Worm (Caenorhabditis elegans) whole organism, midembryonic: Measurements from ENCODE around the gene T13C2.2.

Source experiments
- T22C8.4 ChIP-seq: fragments of 200-800 bp; sonication (Bioruptor generic); IDR thresholded peaks from 2 replicates; pipeline ENCODE4 v1.3.6; 2022; ENCODE audit warnings: missing genetic modification characterization, missing compliant biosample characterization
- cog-1 ChIP-seq: sonication (generic microtip); optimal IDR thresholded peaks from 2 replicates; lab custom pipeline; 2016; ENCODE audit warnings: missing genetic modification characterization, missing compliant biosample characterization
- flt-1 ChIP-seq: fragments of 200-800 bp; sonication (Bioruptor generic); IDR thresholded peaks from 2 replicates; pipeline ENCODE4 v1.3.6; 2022; ENCODE audit warnings: missing genetic modification characterization, missing compliant biosample characterization
- klf-2 ChIP-seq: fragments of 200-800 bp; sonication (Bioruptor generic); conservative IDR thresholded peaks from 2 replicates; pipeline ENCODE4 v1.3.6; 2022; ENCODE audit warnings: missing genetic modification reagents, missing genetic modification characterization, missing compliant biosample characterization
- med-1 ChIP-seq: sonication (generic microtip); optimal IDR thresholded peaks from 2 replicates; lab custom pipeline; 2017; ENCODE audit warnings: missing genetic modification characterization, mild to moderate bottlenecking, missing compliant biosample characterization, antibody characterized with exemption, missing genetic modification reagents; ENCODE audit not compliant: insufficient read depth
- ref-1 ChIP-seq: fragments of 200-800 bp; sonication (Bioruptor generic); conservative IDR thresholded peaks from 2 replicates; pipeline ENCODE4 v1.3.6; 2022; ENCODE audit warnings: missing genetic modification reagents, missing genetic modification characterization, missing compliant biosample characterization
- tab-1 ChIP-seq: fragments of 200-800 bp; sonication (Bioruptor generic); IDR thresholded peaks from 2 replicates; pipeline ENCODE4 v1.3.6; 2022; ENCODE audit warnings: missing genetic modification characterization, missing compliant biosample characterization
- ztf-23 ChIP-seq: fragments of 200-800 bp; sonication (Bioruptor generic); IDR thresholded peaks from 2 replicates; pipeline ENCODE4 v1.3.6; 2022; ENCODE audit warnings: missing genetic modification reagents, missing genetic modification characterization, missing compliant biosample characterization
- ztf-29 ChIP-seq: fragments of 200-800 bp; sonication (Bioruptor generic); IDR thresholded peaks from 2 replicates; pipeline ENCODE4 v1.3.6; 2022; ENCODE audit warnings: missing genetic modification reagents, missing genetic modification characterization, missing compliant biosample characterization

Gene T13C2.2

DNA sequence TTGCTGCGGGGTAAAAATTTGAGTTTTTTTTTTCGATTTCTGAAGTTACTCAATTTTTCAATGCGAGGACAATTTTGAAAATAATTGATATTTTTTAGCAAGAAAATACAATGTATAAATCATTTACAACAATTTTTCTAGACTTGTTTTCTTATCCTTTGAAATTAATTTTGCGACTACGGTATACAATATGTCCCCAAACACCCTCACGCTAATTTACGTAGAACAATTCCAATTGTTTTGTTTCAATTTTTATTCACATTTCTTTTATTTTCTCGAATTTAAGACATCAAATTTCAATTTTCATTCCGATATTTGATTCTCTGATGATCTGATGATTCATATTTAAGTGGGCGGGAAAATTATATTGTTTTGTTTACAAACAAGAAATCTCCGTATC is 10.0 kb upstream of the T13C2.2 start:
- TF ChIP-seq cog-1 (tag; lab: Kevin White, UChicago) (no peak), T22C8.4 (no peak), ztf-29 (GFP tag; lab: Robert Waterston, UW) (no peak), med-1 (GFP tag; lab: Kevin White, UChicago) (no peak), ztf-23 (GFP tag; lab: Robert Waterston, UW) (no peak)

DNA sequence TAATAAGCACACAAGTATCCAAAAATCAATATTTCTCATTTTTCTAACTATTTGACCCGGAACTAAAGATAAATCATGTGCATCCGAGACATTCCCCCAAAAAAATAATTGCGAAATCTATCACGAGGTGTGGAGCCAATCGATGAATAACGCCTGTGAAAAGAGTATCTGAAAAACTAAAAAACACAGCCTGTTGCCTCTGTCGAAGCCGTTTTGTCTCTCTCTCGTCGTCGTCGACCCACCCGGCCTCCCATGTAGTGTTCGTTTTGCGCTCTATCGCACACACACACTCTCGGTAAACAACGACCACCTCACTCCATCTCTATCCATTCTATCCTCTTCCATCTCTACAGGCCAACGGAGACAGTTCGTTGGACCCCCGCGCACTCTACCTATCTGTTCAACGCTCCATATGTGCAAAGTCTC is 9.2 kb upstream of the T13C2.2 start:
- TF ChIP-seq klf-2 (GFP tag; lab: Robert Waterston, UW) (no peak), med-1 (GFP tag; lab: Kevin White, UChicago) (no peak), ztf-23 (GFP tag; lab: Robert Waterston, UW) (no peak), tab-1 (GFP tag; lab: Robert Waterston, UW) (no peak), cog-1 (tag; lab: Kevin White, UChicago) (no peak), T22C8.4 (no peak), ztf-29 (GFP tag; lab: Robert Waterston, UW) (no peak), flt-1 (no peak), ref-1 (GFP tag; lab: Robert Waterston, UW) (no peak)

DNA sequence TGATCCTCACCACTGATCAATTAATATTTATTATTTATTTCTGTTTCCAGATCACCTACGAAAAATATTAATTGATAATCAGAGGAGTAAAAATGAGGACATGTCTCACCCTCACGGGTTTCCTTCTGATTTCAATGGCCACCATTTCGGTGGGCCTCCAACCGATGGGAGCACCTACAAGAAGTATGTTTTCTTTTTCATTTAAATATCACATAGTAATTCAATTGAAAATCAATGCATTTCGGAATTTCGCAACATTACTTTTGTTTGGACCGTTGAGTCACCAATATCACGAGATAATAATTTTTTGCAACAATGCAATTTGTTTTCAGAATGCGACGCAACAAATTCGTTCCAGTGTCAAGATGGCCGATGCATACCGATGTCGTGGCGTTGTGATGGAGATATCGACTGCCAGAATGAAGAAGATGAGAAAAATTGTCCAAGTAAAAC is 8.6 kb upstream of the T13C2.2 start, which contains the start of gene gldi-2:
gldi-2 (plus strand) TSS at position 51 of the 453 bp plus-strand sequence.
- TF ChIP-seq klf-2 (GFP tag; lab: Robert Waterston, UW) (no peak), T22C8.4 (no peak), ref-1 (GFP tag; lab: Robert Waterston, UW) (no peak), med-1 (GFP tag; lab: Kevin White, UChicago) (no peak), ztf-23 (GFP tag; lab: Robert Waterston, UW) (no peak), flt-1 (no peak), ztf-29 (GFP tag; lab: Robert Waterston, UW) (no peak), tab-1 (GFP tag; lab: Robert Waterston, UW) (no peak), cog-1 (tag; lab: Kevin White, UChicago) (no peak)

DNA sequence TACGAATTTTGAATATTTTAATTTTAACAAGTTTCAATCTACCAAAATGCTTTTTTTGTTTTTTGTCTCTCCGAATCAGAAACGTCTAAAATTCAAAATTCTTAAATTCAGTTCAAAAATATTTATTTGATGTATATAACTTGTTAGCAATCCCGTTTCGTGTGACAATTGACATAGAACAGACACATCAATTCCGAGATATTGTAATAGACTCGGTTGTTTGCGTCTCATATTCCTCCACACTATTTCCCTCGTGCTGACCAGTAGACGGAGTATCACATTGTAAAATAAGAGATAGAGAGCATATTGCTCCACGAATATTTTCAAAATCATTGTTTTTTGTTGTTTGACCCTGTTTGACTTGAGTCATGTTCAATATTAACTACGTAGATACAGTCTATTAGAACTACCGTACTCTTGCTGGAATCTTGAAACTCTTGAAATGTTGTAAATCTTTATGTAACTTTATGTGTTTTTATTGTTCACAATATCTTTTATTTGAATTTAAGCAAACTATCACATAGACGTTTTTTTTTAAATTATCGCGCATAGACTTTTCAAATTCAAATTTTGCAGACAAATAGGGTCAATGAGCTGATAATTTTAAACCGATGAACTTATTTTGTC is 3.2 kb upstream of the T13C2.2 start, which contains the start of gene T13C2.3:
T13C2.3 (plus strand) TSS at position 577 of the 627 bp plus-strand sequence.
- TF ChIP-seq med-1 (GFP tag; lab: Kevin White, UChicago) (no peak), T22C8.4 (no peak), ztf-29 (GFP tag; lab: Robert Waterston, UW) (no peak), tab-1 (GFP tag; lab: Robert Waterston, UW) (no peak), ztf-23 (GFP tag; lab: Robert Waterston, UW) (no peak), flt-1 (no peak), ref-1 (GFP tag; lab: Robert Waterston, UW) (no peak), cog-1 (tag; lab: Kevin White, UChicago) (no peak), klf-2 (GFP tag; lab: Robert Waterston, UW) (no peak)

DNA sequence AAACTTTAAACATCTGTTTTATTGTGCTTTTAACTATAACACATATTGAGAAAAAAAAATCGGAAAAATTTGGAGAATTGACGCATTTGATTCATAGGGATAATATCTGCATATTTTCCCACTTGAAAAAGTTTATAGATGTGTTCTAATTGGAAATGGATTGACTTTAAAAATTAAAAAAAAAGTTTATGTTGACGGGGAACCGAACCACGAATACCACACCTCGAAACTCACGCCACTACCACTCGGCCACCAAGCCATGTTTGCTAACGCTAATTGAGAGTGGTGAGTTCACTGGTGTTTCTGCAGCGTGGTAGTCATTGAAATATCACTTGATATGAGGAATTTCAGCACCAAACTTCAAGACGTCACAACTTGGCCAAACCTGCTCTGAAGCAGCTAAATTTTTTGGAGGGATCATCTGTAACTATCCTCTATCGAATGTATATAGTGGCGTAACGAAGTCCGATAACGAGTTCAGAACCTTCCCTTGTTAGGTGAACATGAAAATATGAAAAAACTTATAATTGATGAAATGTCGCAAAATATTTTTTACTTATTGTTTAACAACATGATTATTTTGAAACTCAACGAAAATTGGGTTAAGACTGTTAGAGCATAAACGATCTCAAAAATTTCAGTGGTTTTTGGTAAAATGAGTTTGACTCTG is 5.9 kb downstream of the T13C2.2 start:
- TF ChIP-seq flt-1 = peak; percentile 42; the same call in 1 of the 2 replicates

DNA sequence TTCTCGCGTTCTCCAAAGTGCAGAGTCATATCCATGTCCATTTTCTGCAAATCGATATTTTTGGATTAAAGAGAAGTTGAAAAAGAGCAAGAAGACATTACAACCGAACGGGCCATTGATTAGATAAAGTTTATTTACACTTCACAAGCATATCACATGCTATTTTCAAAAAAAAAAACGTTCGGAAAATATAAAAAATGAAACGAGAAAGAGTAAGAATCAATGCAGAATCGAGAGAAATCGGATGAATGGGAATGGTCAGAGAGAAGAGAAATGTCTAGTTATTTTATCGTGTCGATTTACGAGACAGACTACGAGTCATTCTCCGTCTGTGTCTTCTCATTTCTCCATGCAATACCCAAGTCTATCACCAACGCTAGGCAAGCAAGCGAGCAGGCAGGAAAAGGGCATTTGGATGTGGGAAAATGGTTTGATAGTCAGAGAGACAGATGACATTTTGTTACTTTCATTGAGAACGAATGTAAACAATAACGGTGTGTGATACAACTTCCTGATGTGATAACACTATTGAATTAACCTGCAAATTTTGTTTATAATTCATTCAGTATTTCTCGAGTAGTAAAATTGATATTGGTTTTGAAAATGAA is 8.2 kb downstream of the T13C2.2 start, which contains the start of gene F31E8.4:
F31E8.4 (minus strand) TSS at position 51 of the 608 bp plus-strand sequence.
- no peak for TF ChIP-seq klf-2 (GFP tag; lab: Robert Waterston, UW)
- TF ChIP-seq cog-1 (tag; lab: Kevin White, UChicago) = no peak
- TF ChIP-seq flt-1 = no peak
- 0 out of 2 replicates have a peak, but pooled peaks have one; percentile 23 for TF ChIP-seq tab-1 (GFP tag; lab: Robert Waterston, UW)

DNA sequence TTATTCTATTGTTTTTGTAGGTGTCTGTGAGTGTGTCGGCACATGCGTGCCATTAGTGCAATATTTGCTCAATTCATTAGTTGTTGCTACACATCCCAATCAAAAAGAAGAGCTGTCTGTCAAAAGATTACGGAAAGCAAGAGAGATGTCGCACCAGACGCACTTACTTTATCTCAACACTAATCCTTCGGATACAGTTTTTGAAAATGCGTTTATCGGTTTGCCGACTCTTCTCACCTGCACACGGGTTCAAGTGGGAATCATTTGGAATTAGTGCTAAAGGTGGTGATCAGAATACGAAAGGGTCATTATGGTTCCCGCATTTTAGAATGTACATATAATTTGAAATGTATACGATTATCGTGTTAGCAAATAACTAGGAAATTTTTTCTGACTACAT is 9.3 kb downstream of the T13C2.2 start:
- TF ChIP-seq ztf-29 (GFP tag; lab: Robert Waterston, UW) = no peak
- no peak for TF ChIP-seq ref-1 (GFP tag; lab: Robert Waterston, UW)
- no peak for TF ChIP-seq klf-2 (GFP tag; lab: Robert Waterston, UW)
- no peak for TF ChIP-seq med-1 (GFP tag; lab: Kevin White, UChicago)
- TF ChIP-seq flt-1 = no peak
- TF ChIP-seq cog-1 (tag; lab: Kevin White, UChicago) = no peak
- no peak for TF ChIP-seq tab-1 (GFP tag; lab: Robert Waterston, UW)
- TF ChIP-seq T22C8.4 = no peak
- no peak for TF ChIP-seq ztf-23 (GFP tag; lab: Robert Waterston, UW)

DNA sequence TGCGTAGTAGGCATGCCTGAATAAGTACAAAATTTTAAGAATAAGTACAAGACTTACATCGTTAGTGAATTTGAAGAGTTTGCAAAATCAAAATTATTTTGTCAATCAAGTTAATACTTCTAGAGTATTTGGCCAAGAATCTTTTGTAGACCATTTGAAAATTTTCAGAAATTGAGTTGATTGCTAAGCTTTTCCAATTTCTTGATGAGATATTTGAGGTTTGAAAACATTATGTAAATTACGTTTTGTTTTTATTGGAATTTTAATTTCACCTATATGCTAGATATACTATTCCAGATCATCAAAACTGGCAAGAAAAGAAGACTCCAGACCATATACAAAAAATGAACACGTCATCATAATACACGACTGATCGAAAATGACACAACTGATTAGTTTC is 11.0 kb downstream of the T13C2.2 start, which contains the start of gene tab-1:
tab-1 (plus strand) TSS at position 301 of the 400 bp plus-strand sequence.
- TF ChIP-seq med-1 (GFP tag; lab: Kevin White, UChicago) (no peak), T22C8.4 (no peak), ztf-29 (GFP tag; lab: Robert Waterston, UW) (no peak), ref-1 (GFP tag; lab: Robert Waterston, UW) (no peak), cog-1 (tag; lab: Kevin White, UChicago) (no peak), klf-2 (GFP tag; lab: Robert Waterston, UW) (no peak), tab-1 (GFP tag; lab: Robert Waterston, UW) (no peak)

DNA sequence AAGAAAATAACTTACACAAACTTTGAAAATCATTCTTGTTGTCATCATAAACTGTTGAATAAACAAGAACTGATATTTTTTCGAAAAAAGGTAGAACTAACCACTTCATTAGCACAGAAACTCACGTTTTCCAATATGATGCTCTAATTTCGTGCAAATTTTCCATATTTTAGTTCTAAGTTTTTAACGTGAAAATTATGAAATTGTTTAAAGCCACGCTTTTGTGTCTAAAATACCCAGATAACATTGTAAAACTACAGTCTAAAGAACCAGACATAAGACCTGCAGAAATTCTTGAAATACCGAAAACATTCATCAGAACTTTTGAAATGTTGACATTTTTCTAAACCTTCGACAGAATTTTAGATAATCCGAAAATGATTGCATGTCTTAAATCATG is 15.2 kb downstream of the T13C2.2 start, which contains the start of gene F31E8.5:
F31E8.5 (minus strand) TSS at position 101 of the 400 bp plus-strand sequence.
- TF ChIP-seq ztf-29 (GFP tag; lab: Robert Waterston, UW) = no peak
- TF ChIP-seq med-1 (GFP tag; lab: Kevin White, UChicago) = no peak
- TF ChIP-seq tab-1 (GFP tag; lab: Robert Waterston, UW) = no peak
- TF ChIP-seq ref-1 (GFP tag; lab: Robert Waterston, UW) = no peak
- no peak for TF ChIP-seq ztf-23 (GFP tag; lab: Robert Waterston, UW)
- no peak for TF ChIP-seq klf-2 (GFP tag; lab: Robert Waterston, UW)
- TF ChIP-seq cog-1 (tag; lab: Kevin White, UChicago) = no peak
- TF ChIP-seq T22C8.4 = no peak
- no peak for TF ChIP-seq flt-1
